Worm (Caenorhabditis elegans): ENCODE data around the gene daf-4.

DNA sequence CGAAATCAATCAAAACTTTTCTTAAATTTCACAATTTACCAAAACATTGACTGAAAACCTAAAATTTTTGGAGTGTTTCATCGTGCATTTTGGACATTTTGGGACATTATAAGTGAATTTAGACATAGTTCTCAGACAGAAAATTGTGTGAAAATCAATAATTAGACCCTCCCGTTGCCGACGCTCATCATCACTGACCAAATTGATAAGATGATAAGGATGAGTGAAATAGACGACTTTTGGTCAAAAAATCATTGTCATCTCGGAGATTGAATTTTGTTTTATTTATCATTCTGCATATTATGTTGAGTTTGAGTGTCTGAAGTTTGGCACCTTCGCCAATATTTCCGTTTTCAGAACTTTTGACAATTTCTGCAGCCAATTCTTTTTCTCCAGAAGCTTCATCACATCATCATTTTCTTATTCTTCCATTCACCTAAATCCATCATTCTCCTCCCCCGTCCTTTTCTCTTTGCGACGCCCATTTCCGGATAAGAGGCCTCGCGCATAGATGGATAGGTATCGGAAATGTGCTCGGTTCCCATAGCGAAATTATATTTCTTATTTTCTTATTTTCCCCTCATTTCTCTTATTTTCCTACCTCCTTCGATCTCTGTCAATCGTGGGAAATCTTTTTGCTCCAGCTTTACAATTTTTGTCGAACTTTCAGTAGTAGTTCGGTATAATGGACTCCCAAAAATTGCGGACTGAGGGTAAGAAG lies 13.2 kb upstream of the daf-4 start, which contains the start of gene bas-1:
- TF ChIP-seq R02D3.7 (tag; optimal IDR thresholded peaks at IDR 0.05) (no peak), ces-1 (GFP tag; optimal IDR thresholded peaks at IDR 0.05) (no peak), zfp-3 (GFP tag; conservative IDR thresholded peaks at IDR 0.05) (no peak), nhr-76 (tag; optimal IDR thresholded peaks at IDR 0.05) (no peak), nhr-6 (tag; optimal IDR thresholded peaks at IDR 0.05) (no peak), ama-1 (optimal IDR thresholded peaks at IDR 0.05) (no peak), nhr-28 (tag; optimal IDR thresholded peaks at IDR 0.05) (no peak), pqm-1 (tag; optimal IDR thresholded peaks at IDR 0.05) (peak; percentile 53), sdz-12 (GFP tag; optimal IDR thresholded peaks at IDR 0.05) (no peak), ztf-11 (tag; optimal IDR thresholded peaks at IDR 0.05) (no peak), dmd-9 (GFP tag; IDR thresholded peaks at IDR 0.05) (no peak)
